Fruit fly (Drosophila melanogaster) whole organism, wandering third instar larva: ENCODE data around the gene Mtr3.

Experiments used
- CG32264 ChIP-seq: fragments of 200-800 bp; sonication (Bioruptor generic); optimal IDR thresholded peaks from 2 replicates; lab custom pipeline; 2016; ENCODE audit warnings: missing biosample characterization, missing genetic modification characterization
- Dfd ChIP-seq: fragments of >200 bp; optimal IDR thresholded peaks from 2 replicates; lab custom pipeline; 2017; ENCODE audit warnings: missing biosample characterization, missing genetic modification characterization
- Myc ChIP-seq: fragments of >200 bp; optimal IDR thresholded peaks from 2 replicates; lab custom pipeline; 2017
- OdsH ChIP-seq: fragments of 200-800 bp; sonication (Bioruptor generic); optimal IDR thresholded peaks from 2 replicates; lab custom pipeline; 2016; ENCODE audit warnings: missing biosample characterization, mild to moderate bottlenecking, missing genetic modification characterization
- Vsx2 ChIP-seq: fragments of 200-300, 225-300 bp; sonication (Bioruptor generic); optimal IDR thresholded peaks from 2 replicates; lab custom pipeline; 2018; ENCODE audit warnings: missing biosample characterization, missing genetic modification characterization; ENCODE audit not compliant: partially characterized antibody
- dsf ChIP-seq: sonication (Bioruptor generic); optimal IDR thresholded peaks from 2 replicates; lab custom pipeline; 2016; ENCODE audit warnings: missing biosample characterization, missing genetic modification characterization, borderline replicate concordance
- ey ChIP-seq: fragments of 200-800 bp; sonication (Bioruptor generic); optimal IDR thresholded peaks from 2 replicates; lab custom pipeline; 2016; ENCODE audit warnings: missing biosample characterization, missing genetic modification characterization
- pan ChIP-seq: fragments of >200 bp; optimal IDR thresholded peaks from 2 replicates; lab custom pipeline; 2017
- psq ChIP-seq: fragments of 200-800 bp; sonication (Bioruptor generic); optimal IDR thresholded peaks from 3 replicates; lab custom pipeline; 2017; ENCODE audit warnings: missing biosample characterization, mild to moderate bottlenecking, missing genetic modification characterization, moderate library complexity
- rgr ChIP-seq: fragments of 200-800 bp; sonication (Bioruptor generic); optimal IDR thresholded peaks from 3 replicates; lab custom pipeline; 2016; ENCODE audit warnings: missing biosample characterization, mild to moderate bottlenecking, missing genetic modification characterization

DNA sequence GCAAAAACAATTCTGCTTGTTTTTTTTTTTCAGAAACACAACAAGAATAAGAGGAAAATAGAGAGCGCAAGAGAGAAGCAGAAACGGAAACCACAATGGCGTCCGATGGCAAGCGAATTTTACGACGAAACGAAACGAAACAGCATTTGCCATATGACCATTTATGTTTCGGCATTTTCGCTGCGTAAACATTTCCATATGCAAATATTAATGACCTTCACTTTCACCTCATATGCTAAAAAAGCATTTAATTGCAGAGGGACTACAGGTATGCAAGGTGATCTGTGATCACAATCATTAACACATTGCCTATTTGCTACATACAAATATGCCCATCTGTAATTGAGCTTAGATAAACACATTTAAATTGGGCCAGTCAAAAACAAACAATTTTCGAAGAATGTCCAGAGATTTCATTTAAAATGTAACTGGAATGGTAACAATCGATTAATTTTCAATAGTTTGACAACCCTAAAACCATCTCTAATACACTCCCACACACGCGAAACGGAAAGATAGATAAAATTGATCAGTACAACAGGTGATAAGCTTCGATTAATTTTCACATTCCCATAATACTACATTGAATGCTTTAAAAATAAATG is 7.3 kb downstream of the Mtr3 start:
- TF ChIP-seq Myc = no peak
- TF ChIP-seq OdsH (GFP tag; lab: Kevin White, UChicago) = no peak
- TF ChIP-seq Dfd = no peak
- TF ChIP-seq psq = no peak
- no peak for TF ChIP-seq CG32264 (GFP tag; lab: Kevin White, UChicago)
- TF ChIP-seq ey = no peak
- TF ChIP-seq dsf (GFP tag; lab: Kevin White, UChicago) = no peak
- no peak for TF ChIP-seq rgr (GFP tag; lab: Kevin White, UChicago)
- TF ChIP-seq Vsx2 = no peak
- no peak for TF ChIP-seq pan (lab: Kevin White, UChicago)
